Fruit fly (Drosophila melanogaster): ENCODE measurements around the gene sw.
A peak's percentile ranks its signal among the peaks of the same experiment; 100 is the strongest.

sw gene

DNA sequence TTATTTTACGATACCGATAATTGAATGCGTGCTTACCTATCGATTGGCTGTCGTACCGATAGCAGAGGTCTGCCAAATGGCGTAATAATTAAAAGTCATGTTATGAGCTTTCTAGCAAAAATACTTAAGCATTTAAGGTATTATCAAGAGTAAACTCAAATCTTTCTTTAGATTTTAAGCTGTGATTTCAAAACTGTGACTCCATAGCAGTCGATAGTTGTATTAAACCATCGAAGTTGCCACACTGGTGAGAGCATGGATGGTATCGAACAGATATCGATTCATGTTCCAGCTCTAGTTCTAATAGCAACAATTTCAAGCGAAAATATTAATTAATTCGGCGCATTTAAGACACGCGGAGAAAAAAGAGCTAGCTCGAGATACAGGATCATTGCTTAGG is 14.9 kb upstream of the sw start, which contains the start of the genes CG17068 and Rab10 (continued):
- TF ChIP-seq CG4328 (GFP tag; optimal IDR thresholded peaks at IDR 0.05) (no peak), CG5180 (GFP tag; optimal IDR thresholded peaks at IDR 0.05) (no peak), CG12744 (GFP tag; optimal IDR thresholded peaks at IDR 0.05) (no peak), chn (GFP tag; optimal IDR thresholded peaks at IDR 0.05) (no peak), Six4 (GFP tag; optimal IDR thresholded peaks at IDR 0.05) (no peak), Kr (GFP tag; optimal IDR thresholded peaks at IDR 0.05) (no peak), Elba2 (GFP tag; optimal IDR thresholded peaks at IDR 0.05) (no peak), CG7963 (GFP tag; IDR thresholded peaks at IDR 0.05; ENCODE audit: partially characterized antibody) (peak; percentile 85), Mad (GFP tag; optimal IDR thresholded peaks at IDR 0.05) (no peak), Bgb (GFP tag; IDR thresholded peaks at IDR 0.05; ENCODE audit: partially characterized antibody) (peak; percentile 88), yki (optimal IDR thresholded peaks at IDR 0.05) (no peak), phol (tag; optimal IDR thresholded peaks at IDR 0.05) (peak; percentile 50), Med (GFP tag) (peak; percentile 81), CG12155 (GFP tag; optimal IDR thresholded peaks at IDR 0.05) (no peak), CG9797 (GFP tag; optimal IDR thresholded peaks at IDR 0.05) (peak; percentile 11), CG32772 (GFP tag; IDR thresholded peaks at IDR 0.05) (no peak), CG7357 (GFP tag; IDR thresholded peaks at IDR 0.05) (no peak), CG9727 (GFP tag; optimal IDR thresholded peaks at IDR 0.05) (no peak), tap (tag; optimal IDR thresholded peaks at IDR 0.05) (no peak), lbe (GFP tag; optimal IDR thresholded peaks at IDR 0.05) (no peak), al (GFP tag; IDR thresholded peaks at IDR 0.05) (no peak)

DNA sequence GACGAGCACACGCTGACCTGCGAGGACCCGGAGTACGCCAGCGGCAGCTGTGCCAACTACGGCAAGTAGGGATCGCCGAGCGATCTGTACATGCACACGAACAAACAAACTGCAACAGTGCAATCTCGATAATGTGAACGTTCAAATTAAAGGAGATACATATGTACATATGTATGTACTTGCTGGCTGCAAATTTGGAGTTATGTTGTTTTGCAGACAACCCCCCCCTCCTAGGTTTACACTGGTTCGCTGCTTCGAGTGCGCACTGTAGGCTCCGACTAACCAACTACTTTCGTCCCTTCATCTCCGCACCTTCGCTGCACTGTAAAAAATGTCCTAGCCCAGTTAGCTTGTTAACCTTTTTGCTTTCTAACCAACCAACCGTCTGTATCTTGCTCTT is 11.5 kb upstream of the sw start:
- TF ChIP-seq lilli (GFP tag; optimal IDR thresholded peaks at IDR 0.05) (no peak), gem (tag; optimal IDR thresholded peaks at IDR 0.05) (no peak), ase (GFP tag; IDR thresholded peaks at IDR 0.05) (no peak), bigmax (GFP tag; optimal IDR thresholded peaks at IDR 0.05) (no peak), CG2889 (GFP tag; IDR thresholded peaks at IDR 0.05) (no peak), hbn (GFP tag; IDR thresholded peaks at IDR 0.05; ENCODE audit: partially characterized antibody) (no peak), ap (GFP tag; IDR thresholded peaks at IDR 0.05) (no peak), CG11085 (GFP tag; IDR thresholded peaks at IDR 0.05) (no peak), CG9437 (GFP tag; optimal IDR thresholded peaks at IDR 0.05) (no peak), mam (GFP tag; optimal IDR thresholded peaks at IDR 0.05) (no peak), insv (GFP tag; optimal IDR thresholded peaks at IDR 0.05) (no peak), CG7372 (GFP tag; IDR thresholded peaks at IDR 0.05) (no peak), ttk (GFP tag; IDR thresholded peaks at IDR 0.05) (peak; percentile 36; the same call in 1 of the 2 replicates), CG6654 (GFP tag; optimal IDR thresholded peaks at IDR 0.05) (no peak), Hmx (GFP tag; optimal IDR thresholded peaks at IDR 0.05) (no peak), CG31388 (GFP tag; optimal IDR thresholded peaks at IDR 0.05) (no peak), CG31441 (GFP tag; IDR thresholded peaks at IDR 0.05) (no peak), MESR4 (GFP tag; optimal IDR thresholded peaks at IDR 0.05) (no peak), CG18619 (GFP tag; optimal IDR thresholded peaks at IDR 0.05) (no peak), dysf (GFP tag; IDR thresholded peaks at IDR 0.05) (peak; percentile 39; the same call in 2 of the 3 replicates), CG14965 (GFP tag; optimal IDR thresholded peaks at IDR 0.05; ENCODE audit: borderline replicate concordance) (no peak), CG11456 (GFP tag; IDR thresholded peaks at IDR 0.05) (0 out of 3 replicates have a peak, but pooled peaks have one; percentile 12), CG6254 (GFP tag; optimal IDR thresholded peaks at IDR 0.05) (no peak), sob (GFP tag; IDR thresholded peaks at IDR 0.05) (0 out of 2 replicates have a peak, but pooled peaks have one; percentile 12), vvl (GFP tag; IDR thresholded peaks at IDR 0.05) (no peak; the same call in 1 of the 2 replicates), CG9609 (GFP tag; optimal IDR thresholded peaks at IDR 0.05) (no peak), dm (GFP tag; optimal IDR thresholded peaks at IDR 0.05) (no peak), grau (tag; optimal IDR thresholded peaks at IDR 0.05) (peak; percentile 69), CG8089 (GFP tag; optimal IDR thresholded peaks at IDR 0.05) (no peak), CG6689 (GFP tag; IDR thresholded peaks at IDR 0.05) (no peak), Doc3 (GFP tag; IDR thresholded peaks at IDR 0.05; ENCODE audit: partially characterized antibody) (no peak), Antp (GFP tag; optimal IDR thresholded peaks at IDR 0.05) (no peak)

All from whole organism, embryonic.